Fruit fly (Drosophila melanogaster) whole organism, embryonic: ENCODE data around the gene Rbm13.

Source experiments
- B-H2 ChIP-seq: fragments of 200-800 bp; sonication (Bioruptor generic); optimal IDR thresholded peaks from 2 replicates; lab custom pipeline; 2018; ENCODE audit warnings: missing biosample characterization, mild to moderate bottlenecking, missing genetic modification characterization
- CG10147 ChIP-seq: fragments of 200-800 bp; sonication (Bioruptor generic); optimal IDR thresholded peaks from 2 replicates; lab custom pipeline; 2019; ENCODE audit warnings: missing biosample characterization, mild to moderate bottlenecking, missing genetic modification characterization, moderate library complexity
- CG10431 ChIP-seq: fragments of 200-800 bp; sonication (Bioruptor generic); optimal IDR thresholded peaks from 3 replicates; lab custom pipeline; 2018; ENCODE audit warnings: missing biosample characterization, mild to moderate bottlenecking, missing genetic modification characterization
- CG15514 ChIP-seq: fragments of 200-800 bp; sonication (Bioruptor generic); optimal IDR thresholded peaks from 3 replicates; lab custom pipeline; 2017; ENCODE audit warnings: missing biosample characterization, missing genetic modification characterization, mild to moderate bottlenecking, moderate library complexity, missing genetic modification reagents
- CG17361 ChIP-seq: fragments of 200-800 bp; sonication (Bioruptor generic); IDR thresholded peaks from 3 replicates; pipeline ENCODE4 v1.3.6; 2022; ENCODE audit warnings: missing biosample characterization, missing genetic modification characterization
- CG17385 ChIP-seq: fragments of 200-800 bp; sonication (Bioruptor generic); optimal IDR thresholded peaks from 3 replicates; lab custom pipeline; 2018; ENCODE audit warnings: missing biosample characterization, mild to moderate bottlenecking, missing genetic modification characterization
- CG17568 ChIP-seq: fragments of 200-800 bp; sonication (Bioruptor generic); optimal IDR thresholded peaks from 2 replicates; lab custom pipeline; 2018; ENCODE audit warnings: missing biosample characterization, mild to moderate bottlenecking, missing genetic modification characterization, moderate library complexity
- CG18764 ChIP-seq: fragments of 200-800 bp; sonication (Bioruptor generic); optimal IDR thresholded peaks from 3 replicates; lab custom pipeline; 2016; ENCODE audit warnings: missing biosample characterization, missing genetic modification characterization
- CG2202 ChIP-seq: fragments of 200-800 bp; sonication (Bioruptor generic); optimal IDR thresholded peaks from 2 replicates; lab custom pipeline; 2018; ENCODE audit warnings: missing biosample characterization, mild to moderate bottlenecking, missing genetic modification characterization
- CG31224 ChIP-seq: fragments of 200-800 bp; sonication (Bioruptor generic); IDR thresholded peaks from 2 replicates; pipeline ENCODE4 v1.3.6; 2022; ENCODE audit warnings: missing biosample characterization, missing genetic modification characterization
- CG32532 ChIP-seq: fragments of 200-800 bp; sonication (Bioruptor generic); IDR thresholded peaks from 2 replicates; pipeline ENCODE4 v1.3.6; 2022; ENCODE audit warnings: missing biosample characterization, missing genetic modification characterization
- CG5245 ChIP-seq: fragments of 200-800 bp; sonication (Bioruptor generic); optimal IDR thresholded peaks from 3 replicates; lab custom pipeline; 2016; ENCODE audit warnings: missing biosample characterization, missing genetic modification characterization
- CG7357 ChIP-seq: fragments of 200-800 bp; sonication (Bioruptor generic); IDR thresholded peaks from 3 replicates; pipeline ENCODE4 v1.3.6; 2022; ENCODE audit warnings: missing biosample characterization, missing genetic modification characterization
- D ChIP-seq, 2 experiments: fragments of 200-800 bp in 1 of 2; fragments of >200 bp in 1 of 2; sonication (Bioruptor generic) in 1 of 2; optimal IDR thresholded peaks; 2 replicates in 1 of 2; 3 replicates in 1 of 2; lab custom pipeline; 2017; ENCODE audit warnings: mild to moderate bottlenecking in 1 of 2, missing biosample characterization in 1 of 2, missing genetic modification characterization in 1 of 2, missing genetic modification reagents in 1 of 2
- D19B ChIP-seq: fragments of 200-800 bp; sonication (Bioruptor generic); optimal IDR thresholded peaks from 2 replicates; lab custom pipeline; 2017; ENCODE audit warnings: missing biosample characterization, mild to moderate bottlenecking, missing genetic modification characterization
- Dbx ChIP-seq: fragments of 200-800 bp; sonication (Bioruptor generic); IDR thresholded peaks from 3 replicates; pipeline ENCODE4 v1.3.6; 2022; ENCODE audit warnings: missing biosample characterization, missing genetic modification characterization
- Deaf1 ChIP-seq: fragments of 200-800 bp; optimal IDR thresholded peaks from 3 replicates; lab custom pipeline; 2019; ENCODE audit warnings: missing biosample characterization, mild to moderate bottlenecking, missing genetic modification characterization, moderate library complexity
- Dref ChIP-seq: fragments of 200-800 bp; sonication (Bioruptor generic); IDR thresholded peaks from 2 replicates; pipeline ENCODE4 v1.3.6; 2022; ENCODE audit warnings: missing biosample characterization, missing genetic modification characterization
- Drgx ChIP-seq: fragments of 200-800 bp; sonication (Bioruptor generic); IDR thresholded peaks from 2 replicates; pipeline ENCODE4 v1.3.6; 2022; ENCODE audit warnings: missing biosample characterization, missing genetic modification characterization
- E2f1 ChIP-seq: fragments of 200-800 bp; sonication (Bioruptor generic); IDR thresholded peaks from 2 replicates; pipeline ENCODE4 v1.3.6; 2022; ENCODE audit warnings: missing biosample characterization, missing genetic modification characterization
- Ets65A ChIP-seq: fragments of 200-800 bp; sonication (Bioruptor generic); peaks from one replicate; lab custom pipeline; 2016; ENCODE audit warnings: missing biosample characterization, missing genetic modification characterization
- Fer2 ChIP-seq: fragments of 200-800 bp; sonication (Bioruptor generic); optimal IDR thresholded peaks from 2 replicates; lab custom pipeline; 2018; ENCODE audit warnings: missing biosample characterization, mild to moderate bottlenecking, missing genetic modification characterization, moderate library complexity
- H2.0 ChIP-seq: fragments of 200-800 bp; sonication (Bioruptor generic); IDR thresholded peaks from 2 replicates; pipeline ENCODE4 v1.3.6; 2022; ENCODE audit warnings: missing biosample characterization, missing genetic modification characterization
- HLHmδ ChIP-seq: fragments of 200-800 bp; sonication (Bioruptor generic); optimal IDR thresholded peaks from 2 replicates; lab custom pipeline; 2018; ENCODE audit warnings: missing biosample characterization, mild to moderate bottlenecking, missing genetic modification characterization, moderate library complexity
- Lhr ChIP-seq: fragments of 200-800 bp; sonication (Bioruptor generic); optimal IDR thresholded peaks from 3 replicates; lab custom pipeline; 2017; ENCODE audit warnings: mild to moderate bottlenecking, missing biosample characterization, missing genetic modification reagents, missing genetic modification characterization
- Lim3 ChIP-seq: fragments of 200-800 bp; sonication (Bioruptor generic); IDR thresholded peaks from 2 replicates; pipeline ENCODE4 v1.3.6; 2022; ENCODE audit warnings: missing biosample characterization, missing genetic modification characterization
- Mad ChIP-seq: fragments of 200-800 bp; sonication (Bioruptor generic); optimal IDR thresholded peaks from 2 replicates; lab custom pipeline; 2016; ENCODE audit warnings: missing biosample characterization, missing genetic modification characterization
- NK7.1 ChIP-seq: fragments of 200-800 bp; sonication (Bioruptor generic); optimal IDR thresholded peaks from 3 replicates; lab custom pipeline; 2016; ENCODE audit warnings: missing biosample characterization, missing genetic modification characterization
- NfI ChIP-seq: fragments of 200-800 bp; sonication (Bioruptor generic); optimal IDR thresholded peaks from 3 replicates; lab custom pipeline; 2018; ENCODE audit warnings: missing biosample characterization, mild to moderate bottlenecking, missing genetic modification characterization, moderate library complexity
- Ptx1 ChIP-seq: fragments of 200-800 bp; sonication (Bioruptor generic); IDR thresholded peaks from 2 replicates; pipeline ENCODE4 v1.3.6; 2022; ENCODE audit warnings: missing biosample characterization, missing genetic modification characterization
- Ravus ChIP-seq: fragments of 200-800 bp; sonication (Bioruptor generic); IDR thresholded peaks from 2 replicates; pipeline ENCODE4 v1.3.6; 2022; ENCODE audit warnings: missing biosample characterization, missing genetic modification characterization
- dmrt11E ChIP-seq: fragments of 200-800 bp; sonication (Bioruptor generic); optimal IDR thresholded peaks from 3 replicates; lab custom pipeline; 2018; ENCODE audit warnings: missing biosample characterization, mild to moderate bottlenecking, missing genetic modification characterization, moderate library complexity
- gfzf ChIP-seq: fragments of 200-800 bp; sonication (Bioruptor generic); optimal IDR thresholded peaks from 2 replicates; lab custom pipeline; 2016; ENCODE audit warnings: missing biosample characterization, mild to moderate bottlenecking, missing genetic modification characterization, moderate library complexity
- ind ChIP-seq: fragments of 200-800 bp; sonication (Bioruptor generic); optimal IDR thresholded peaks from 3 replicates; lab custom pipeline; 2016; ENCODE audit warnings: missing biosample characterization, missing genetic modification characterization
- inv ChIP-seq: fragments of 200-800 bp; sonication (Bioruptor generic); IDR thresholded peaks from 2 replicates; pipeline ENCODE4 v1.3.6; 2022; ENCODE audit warnings: missing biosample characterization, missing genetic modification characterization; ENCODE audit not compliant: partially characterized antibody
- jing ChIP-seq: fragments of 200-800 bp; sonication (Bioruptor generic); optimal IDR thresholded peaks from 2 replicates; lab custom pipeline; 2018; ENCODE audit warnings: missing biosample characterization, mild to moderate bottlenecking, missing genetic modification characterization
- lab ChIP-seq: fragments of 200-800 bp; sonication (Bioruptor generic); optimal IDR thresholded peaks from 3 replicates; lab custom pipeline; 2017; ENCODE audit warnings: missing biosample characterization, missing genetic modification characterization, mild to moderate bottlenecking, moderate library complexity, missing genetic modification reagents
- luna ChIP-seq: fragments of 200-800 bp; sonication (Bioruptor generic); optimal IDR thresholded peaks from 2 replicates; lab custom pipeline; 2016; ENCODE audit warnings: missing biosample characterization, missing genetic modification characterization
- nau ChIP-seq: fragments of 200-800 bp; sonication (Bioruptor generic); optimal IDR thresholded peaks from 3 replicates; lab custom pipeline; 2017; ENCODE audit warnings: missing biosample characterization, mild to moderate bottlenecking, missing genetic modification characterization, missing genetic modification reagents
- nerfin-2 ChIP-seq: fragments of 200-800 bp; sonication (Bioruptor generic); IDR thresholded peaks from 2 replicates; pipeline ENCODE4 v1.3.6; 2022; ENCODE audit warnings: missing biosample characterization, missing genetic modification characterization; ENCODE audit not compliant: partially characterized antibody
- odd ChIP-seq: fragments of 200-800 bp; sonication (Bioruptor generic); optimal IDR thresholded peaks from 2 replicates; lab custom pipeline; 2017; ENCODE audit warnings: missing biosample characterization, mild to moderate bottlenecking, missing genetic modification characterization
- ro ChIP-seq: fragments of 200-800 bp; sonication (Bioruptor generic); IDR thresholded peaks from 2 replicates; pipeline ENCODE4 v1.3.6; 2022; ENCODE audit warnings: missing biosample characterization, missing genetic modification characterization
- sd ChIP-seq: fragments of 200-800 bp; sonication (Bioruptor generic); optimal IDR thresholded peaks from 3 replicates; lab custom pipeline; 2018; ENCODE audit warnings: missing biosample characterization, mild to moderate bottlenecking, missing genetic modification characterization, moderate library complexity
- slou ChIP-seq: fragments of 200-800 bp; sonication (Bioruptor generic); optimal IDR thresholded peaks from 3 replicates; lab custom pipeline; 2016; ENCODE audit warnings: missing biosample characterization, missing genetic modification characterization
- slp2 ChIP-seq: fragments of 200-800 bp; sonication (Bioruptor generic); optimal IDR thresholded peaks from 2 replicates; lab custom pipeline; 2016; ENCODE audit warnings: missing biosample characterization, missing genetic modification characterization
- tgo ChIP-seq: fragments of 200-800 bp; sonication (Bioruptor generic); IDR thresholded peaks from 3 replicates; pipeline ENCODE4 v1.3.6; 2022; ENCODE audit warnings: missing biosample characterization, missing genetic modification characterization
- ttk ChIP-seq: fragments of 200-800 bp; sonication (Bioruptor generic); IDR thresholded peaks from 2 replicates; pipeline ENCODE4 v2.1.2; 2022; ENCODE audit warnings: missing biosample characterization, missing genetic modification characterization
- tx ChIP-seq: fragments of 200-800 bp; sonication (Bioruptor generic); optimal IDR thresholded peaks from 2 replicates; lab custom pipeline; 2016; ENCODE audit warnings: missing biosample characterization, missing genetic modification characterization
- vvl ChIP-seq: fragments of 200-800 bp; sonication (Bioruptor generic); IDR thresholded peaks from 2 replicates; pipeline ENCODE4 v1.3.6; 2022; ENCODE audit warnings: missing biosample characterization, missing genetic modification characterization
- wor ChIP-seq: fragments of 200-800 bp; sonication (Bioruptor generic); IDR thresholded peaks from 2 replicates; pipeline ENCODE4 v1.3.6; 2022; ENCODE audit warnings: missing biosample characterization, missing genetic modification characterization

Rbm13 gene

dm6 chrX:8897859-8898427, 3.6 kb upstream of the Rbm13 start, which contains the start of gene Moe (continued):
- TF ChIP-seq Deaf1 (tag; lab: Kevin White, UChicago): peak; percentile 0
- TF ChIP-seq ttk (GFP tag; lab: Robert Waterston, UW): no peak
- peak; percentile 40; the same call in 1 of the 2 replicates for TF ChIP-seq nerfin-2 (GFP tag; lab: Robert Waterston, UW)
- TF ChIP-seq jing: no peak
- peak; percentile 97 for TF ChIP-seq Ets65A (GFP tag; lab: Kevin White, UChicago)
- no peak for TF ChIP-seq CG17568 (GFP tag; lab: Kevin White, UChicago)
- peak; percentile 4 for TF ChIP-seq CG5245 (GFP tag; lab: Kevin White, UChicago)
- peak; percentile 40; the same call in 1 of the 2 replicates for TF ChIP-seq Drgx (GFP tag; lab: Robert Waterston, UW)
- peak; percentile 23 for TF ChIP-seq CG10147 (GFP tag; lab: Kevin White, UChicago)
- TF ChIP-seq H2.0 (GFP tag; lab: Robert Waterston, UW): peak; percentile 38; the same call in 1 of the 2 replicates
- no peak for TF ChIP-seq CG10431 (GFP tag; lab: Kevin White, UChicago)
- TF ChIP-seq Dref (GFP tag; lab: Robert Waterston, UW): peak; percentile 57
- TF ChIP-seq nau (GFP tag; lab: Kevin White, UChicago): no peak
- TF ChIP-seq Mad: peak; percentile 37
- TF ChIP-seq CG17361 (GFP tag; lab: Robert Waterston, UW): 0 out of 3 replicates have a peak, but pooled peaks have one; percentile 11
- TF ChIP-seq D19B (GFP tag; lab: Kevin White, UChicago): no peak
- no peak for TF ChIP-seq CG17385
- TF ChIP-seq tx (GFP tag; lab: Kevin White, UChicago): peak; percentile 55
- no peak for TF ChIP-seq wor
- TF ChIP-seq luna (GFP tag; lab: Kevin White, UChicago): peak; percentile 49
- peak; percentile 9 for TF ChIP-seq NK7.1
- TF ChIP-seq Lim3 (GFP tag; lab: Robert Waterston, UW): no peak
- TF ChIP-seq lab (GFP tag; lab: Kevin White, UChicago): peak; percentile 47
- no peak for TF ChIP-seq D (optimal IDR thresholded peaks at IDR 0.05; lab: Kevin White, UChicago)
- no peak for TF ChIP-seq D (GFP tag; optimal IDR thresholded peaks at IDR 0.05; lab: Kevin White, UChicago)
- TF ChIP-seq HLHmδ (GFP tag; lab: Kevin White, UChicago): no peak
- TF ChIP-seq CG32532 (GFP tag; lab: Robert Waterston, UW): peak; percentile 67
- no peak for TF ChIP-seq Fer2 (tag; lab: Kevin White, UChicago)
- peak; percentile 31 for TF ChIP-seq slp2 (GFP tag; lab: Kevin White, UChicago)
- no peak for TF ChIP-seq CG7357
- TF ChIP-seq NfI (GFP tag; lab: Kevin White, UChicago): peak; percentile 16
- 0 out of 2 replicates have a peak, but pooled peaks have one; percentile 12 for TF ChIP-seq E2f1 (GFP tag; lab: Robert Waterston, UW)
- TF ChIP-seq ro: no peak
- peak; percentile 25 for TF ChIP-seq gfzf (GFP tag; lab: Kevin White, UChicago)
- TF ChIP-seq tgo (GFP tag; lab: Robert Waterston, UW): peak; percentile 33; the same call in 1 of the 3 replicates
- no peak for TF ChIP-seq dmrt11E
- no peak for TF ChIP-seq odd (GFP tag; lab: Kevin White, UChicago)
- peak; percentile 47 for TF ChIP-seq CG15514 (GFP tag; lab: Kevin White, UChicago)
- TF ChIP-seq Lhr (GFP tag; lab: Kevin White, UChicago): peak; percentile 61
- peak; percentile 72 for TF ChIP-seq sd (tag; lab: Kevin White, UChicago)
- TF ChIP-seq ind (GFP tag; lab: Kevin White, UChicago): peak; percentile 63
- TF ChIP-seq Ravus (GFP tag; lab: Robert Waterston, UW): no peak
- no peak for TF ChIP-seq CG31224 (GFP tag; lab: Robert Waterston, UW)
- TF ChIP-seq CG2202 (tag; lab: Kevin White, UChicago): no peak
- peak; percentile 45; the same call in 1 of the 2 replicates for TF ChIP-seq Ptx1 (GFP tag; lab: Robert Waterston, UW)
- TF ChIP-seq CG18764: peak; percentile 11
- peak; percentile 19 for TF ChIP-seq slou (GFP tag; lab: Kevin White, UChicago)
- peak; percentile 42 for TF ChIP-seq B-H2 (GFP tag; lab: Kevin White, UChicago)
- TF ChIP-seq Dbx (GFP tag; lab: Robert Waterston, UW): peak; percentile 70; the same call in 2 of the 3 replicates
- peak; percentile 39; the same call in 1 of the 2 replicates for TF ChIP-seq vvl (GFP tag; lab: Robert Waterston, UW)
- peak; percentile 75 for TF ChIP-seq inv
